Worm (Caenorhabditis elegans): ENCODE results near the gene F26A1.3.

DNA sequence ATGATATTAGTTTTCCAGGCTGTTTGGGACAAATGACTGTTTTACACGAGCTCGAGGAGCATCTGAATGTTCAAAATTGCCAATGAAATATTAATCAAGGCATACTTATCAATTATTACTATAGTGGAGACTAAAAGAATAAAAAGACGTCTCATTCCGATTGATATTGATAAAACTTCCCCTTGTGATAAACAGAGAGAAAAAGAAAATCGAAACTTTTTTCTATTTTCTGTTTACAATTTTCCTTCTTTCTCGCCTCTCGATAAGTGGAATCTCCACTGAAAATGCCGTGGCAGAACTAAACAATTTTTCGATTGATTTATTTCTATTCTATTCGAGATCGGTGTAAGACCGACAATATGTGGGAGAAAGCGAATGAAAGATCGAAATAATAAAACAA is 46.9 kb upstream of the F26A1.3 start, which contains the start of gene B0393.9:
- TF ChIP-seq ceh-22 (tag; optimal IDR thresholded peaks at IDR 0.05) (no peak), K02D7.2 (tag; optimal IDR thresholded peaks at IDR 0.05) (no peak), fkh-10 (GFP tag; optimal IDR thresholded peaks at IDR 0.05) (no peak), ahr-1 (tag; optimal IDR thresholded peaks at IDR 0.05) (no peak), hlh-6 (tag; optimal IDR thresholded peaks at IDR 0.05) (no peak), dve-1 (tag; optimal IDR thresholded peaks at IDR 0.05) (no peak), eyg-1 (tag; optimal IDR thresholded peaks at IDR 0.05) (no peak)
